Fruit fly (Drosophila melanogaster): ENCODE measurements around the gene CG10657.

The CG10657 gene

dm6 chr3L:12501249-12501648 is 4.2 kb upstream of the CG10657 start, which contains the start of the genes CG10638 and CG10681:
TSS of gene CG10638 (minus strand) at chr3L:12501311.
TSS of gene CG10681 (plus strand) at chr3L:12501513.
- TF ChIP-seq Bgb (GFP tag; IDR thresholded peaks at IDR 0.05; ENCODE audit: partially characterized antibody) (no peak), Dek (tag; optimal IDR thresholded peaks at IDR 0.05) (peak; percentile 20), br (optimal IDR thresholded peaks at IDR 0.05) (no peak), sd (tag; optimal IDR thresholded peaks at IDR 0.05) (no peak), CG8089 (GFP tag; optimal IDR thresholded peaks at IDR 0.05) (no peak), Asciz (GFP tag; optimal IDR thresholded peaks at IDR 0.05) (peak; percentile 24), slou (GFP tag; optimal IDR thresholded peaks at IDR 0.05) (no peak), HmgD (GFP tag; optimal IDR thresholded peaks at IDR 0.05) (no peak), CG9817 (tag; optimal IDR thresholded peaks at IDR 0.05) (no peak), CG4617 (GFP tag; optimal IDR thresholded peaks at IDR 0.05; ENCODE audit: borderline replicate concordance) (peak; percentile 63), CkIIα-i1 (GFP tag; IDR thresholded peaks at IDR 0.05) (no peak), cad (GFP tag; optimal IDR thresholded peaks at IDR 0.05) (no peak), vfl (GFP tag; optimal IDR thresholded peaks at IDR 0.05) (peak; percentile 5), al (GFP tag; IDR thresholded peaks at IDR 0.05) (no peak), Nf-YC (tag; optimal IDR thresholded peaks at IDR 0.05) (peak; percentile 49), slp2 (GFP tag; optimal IDR thresholded peaks at IDR 0.05) (no peak), tll (GFP tag; optimal IDR thresholded peaks at IDR 0.05) (no peak), Deaf1 (tag; optimal IDR thresholded peaks at IDR 0.05) (no peak), nmo (GFP tag; optimal IDR thresholded peaks at IDR 0.05) (peak; percentile 55), z (GFP tag; IDR thresholded peaks at IDR 0.05) (no peak), CG1603 (tag; optimal IDR thresholded peaks at IDR 0.05) (peak; percentile 43), Scr (GFP tag; IDR thresholded peaks at IDR 0.05; ENCODE audit: partially characterized antibody) (0 out of 2 replicates have a peak, but pooled peaks have one; percentile 11), gsb-n (tag; optimal IDR thresholded peaks at IDR 0.05) (peak; percentile 40), zfh1 (GFP tag; IDR thresholded peaks at IDR 0.05) (no peak), ci (GFP tag; IDR thresholded peaks at IDR 0.05) (no peak), Oli (tag; optimal IDR thresholded peaks at IDR 0.05) (no peak), Poxn (GFP tag; IDR thresholded peaks at IDR 0.05) (no peak), CG3281 (GFP tag; optimal IDR thresholded peaks at IDR 0.05) (peak; percentile 23), Dbx (GFP tag; IDR thresholded peaks at IDR 0.05) (no peak), CG6765 (GFP tag; optimal IDR thresholded peaks at IDR 0.05) (no peak), Hr39 (optimal IDR thresholded peaks at IDR 0.05) (no peak), crol (GFP tag; IDR thresholded peaks at IDR 0.05) (no peak), cwo (GFP tag; optimal IDR thresholded peaks at IDR 0.05) (no peak), psq (GFP tag; optimal IDR thresholded peaks at IDR 0.05) (no peak), BEAF-32 (GFP tag; optimal IDR thresholded peaks at IDR 0.05) (peak; percentile 29), CG2129 (GFP tag; IDR thresholded peaks at IDR 0.05; ENCODE audit: partially characterized antibody) (no peak), CG13894 (tag; optimal IDR thresholded peaks at IDR 0.05) (peak; percentile 18), esg (GFP tag; conservative IDR thresholded peaks at IDR 0.05) (no peak), CG12071 (GFP tag; optimal IDR thresholded peaks at IDR 0.05) (no peak), CG7271 (tag; optimal IDR thresholded peaks at IDR 0.05) (no peak), CG15073 (GFP tag; optimal IDR thresholded peaks at IDR 0.05) (no peak), CG16863 (GFP tag; optimal IDR thresholded peaks at IDR 0.05) (peak; percentile 18), CG18619 (GFP tag; optimal IDR thresholded peaks at IDR 0.05) (no peak), bab2 (GFP tag; optimal IDR thresholded peaks at IDR 0.05) (no peak), maf-S (GFP tag; optimal IDR thresholded peaks at IDR 0.05) (no peak), sisA (GFP tag; IDR thresholded peaks at IDR 0.05) (no peak), Antp (GFP tag; optimal IDR thresholded peaks at IDR 0.05) (no peak), CG32532 (GFP tag; IDR thresholded peaks at IDR 0.05) (no peak), nau (GFP tag; optimal IDR thresholded peaks at IDR 0.05) (peak; percentile 45), CG33213 (GFP tag; optimal IDR thresholded peaks at IDR 0.05) (no peak), gce (GFP tag; IDR thresholded peaks at IDR 0.05) (no peak), B-H1 (GFP tag; IDR thresholded peaks at IDR 0.05) (no peak), Tbp (GFP tag; optimal IDR thresholded peaks at IDR 0.05) (no peak)

All from whole organism, embryonic.